Worm (Caenorhabditis elegans): ENCODE measurements around the gene dpy-6.

Gene dpy-6

ce11 chrX:8426160-8426712 is 29.2 kb downstream of the dpy-6 start:
- no peak for TF ChIP-seq hmg-4 (GFP tag; optimal IDR thresholded peaks at IDR 0.05)

DNA sequence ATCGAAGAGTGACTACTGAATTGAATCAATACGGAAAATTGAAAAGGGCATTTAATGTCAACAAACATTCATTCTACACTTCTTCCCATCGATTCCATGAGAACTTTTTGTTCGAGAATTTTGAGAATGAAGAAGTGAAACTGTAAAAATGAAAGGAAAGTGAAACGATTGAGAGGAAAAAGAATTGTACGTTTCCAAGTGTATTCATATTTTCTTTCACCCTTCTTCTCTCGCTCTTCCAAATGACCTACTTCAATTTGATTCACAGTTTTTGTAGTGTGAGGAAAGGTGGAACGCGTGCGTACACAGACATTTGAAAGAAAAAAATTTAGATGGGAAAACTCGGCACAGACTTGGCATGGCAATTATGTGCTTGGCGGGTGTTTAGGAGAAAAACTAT is 31.2 kb downstream of the dpy-6 start:
- TF ChIP-seq aly-1 (tag; optimal IDR thresholded peaks at IDR 0.05) (no peak), ceh-36 (tag; optimal IDR thresholded peaks at IDR 0.05) (no peak), ama-1 (optimal IDR thresholded peaks at IDR 0.05) (no peak)

DNA sequence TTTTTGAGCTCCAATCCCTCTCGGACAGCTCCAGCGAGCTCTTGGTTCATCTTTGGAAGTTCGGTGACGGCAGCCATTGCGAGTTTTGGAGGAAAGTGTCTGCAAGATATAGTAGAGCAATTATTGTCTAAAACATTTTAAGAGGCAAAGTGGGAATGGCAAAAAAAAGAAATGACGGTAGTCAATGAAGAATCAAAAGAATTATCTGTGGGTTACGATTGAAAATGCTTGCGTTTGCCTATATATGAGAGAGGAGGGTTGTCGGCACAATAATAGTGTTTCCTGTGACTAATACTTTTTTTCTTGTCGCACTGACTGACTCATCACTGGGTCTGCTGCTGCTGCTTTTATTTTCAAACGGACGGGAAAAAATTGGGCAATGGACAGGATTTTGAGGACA is 31.8 kb downstream of the dpy-6 start, which contains the start of gene tth-1:
Gene tth-1 (minus strand): TSS at position 101 of the 400 bp plus-strand sequence.
- TF ChIP-seq tbx-11 (GFP tag; IDR thresholded peaks at IDR 0.05) (0 out of 2 replicates have a peak, but pooled peaks have one; percentile 18), hmbx-1 (tag; optimal IDR thresholded peaks at IDR 0.05) (no peak)

- TF ChIP-seq sea-1 (GFP tag; conservative IDR thresholded peaks at IDR 0.05) (no peak), hnd-1 (tag; optimal IDR thresholded peaks at IDR 0.05) (no peak), scrt-1 (GFP tag; IDR thresholded peaks at IDR 0.05) (no peak), pes-1 (GFP tag; IDR thresholded peaks at IDR 0.05) (no peak), ama-1 (optimal IDR thresholded peaks at IDR 0.05) (no peak), aly-1 (tag; optimal IDR thresholded peaks at IDR 0.05) (no peak), hmbx-1 (tag; optimal IDR thresholded peaks at IDR 0.05) (no peak), F13C5.2 (tag; optimal IDR thresholded peaks at IDR 0.05) (no peak), hmg-4 (GFP tag; optimal IDR thresholded peaks at IDR 0.05) (no peak), tra-4 (tag; optimal IDR thresholded peaks at IDR 0.05) (no peak), flt-1 (GFP tag; IDR thresholded peaks at IDR 0.05) (no peak), ets-7 (tag; optimal IDR thresholded peaks at IDR 0.05) (no peak), ceh-13 (GFP tag; optimal IDR thresholded peaks at IDR 0.05) (no peak), tbx-11 (GFP tag; IDR thresholded peaks at IDR 0.05) (no peak), B0310.2 (tag; optimal IDR thresholded peaks at IDR 0.05) (no peak)
These were observed 32.2 kb downstream of the dpy-6 start for ce11 chrX:8423199-8423598.

ce11 chrX:8422020-8422419 is 33.4 kb downstream of the dpy-6 start, which contains the start of gene tag-123:
TSS of gene tag-123 (minus strand) at chrX:8422055.
- no peak for TF ChIP-seq sea-1 (GFP tag; conservative IDR thresholded peaks at IDR 0.05)
- no peak for TF ChIP-seq ceh-13 (GFP tag; optimal IDR thresholded peaks at IDR 0.05)
- no peak for TF ChIP-seq ets-7 (tag; optimal IDR thresholded peaks at IDR 0.05)
- no peak for TF ChIP-seq aly-1 (tag; optimal IDR thresholded peaks at IDR 0.05)
- no peak for TF ChIP-seq hnd-1 (tag; optimal IDR thresholded peaks at IDR 0.05)
- TF ChIP-seq hmg-4 (GFP tag; optimal IDR thresholded peaks at IDR 0.05): peak; percentile 41
- 0 out of 2 replicates have a peak, but pooled peaks have one; percentile 27 for TF ChIP-seq scrt-1 (GFP tag; IDR thresholded peaks at IDR 0.05)
- peak; percentile 42 for TF ChIP-seq F13C5.2 (tag; optimal IDR thresholded peaks at IDR 0.05)

DNA sequence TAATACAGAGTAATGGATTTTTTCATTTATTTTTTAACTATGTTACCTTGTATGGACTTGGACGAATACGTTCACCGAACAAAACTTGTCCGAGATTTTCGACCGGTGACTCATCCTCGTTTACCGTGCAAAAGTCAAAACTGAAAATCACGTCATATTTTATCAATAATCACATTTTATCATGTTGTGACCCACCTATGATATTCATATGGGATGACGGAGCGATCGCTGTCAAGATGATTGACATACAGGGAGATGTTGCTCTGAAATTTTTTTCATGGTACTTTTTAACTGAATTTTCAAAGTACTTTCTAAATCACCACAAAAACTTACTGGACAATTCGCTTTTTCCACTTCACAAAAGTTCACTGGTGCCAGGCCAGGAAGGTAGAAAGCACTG is 33.8 kb downstream of the dpy-6 start:
- no peak for TF ChIP-seq hmbx-1 (tag; optimal IDR thresholded peaks at IDR 0.05)
- no peak for TF ChIP-seq ets-7 (tag; optimal IDR thresholded peaks at IDR 0.05)
- TF ChIP-seq sea-1 (GFP tag; conservative IDR thresholded peaks at IDR 0.05): no peak
- no peak for TF ChIP-seq ama-1 (optimal IDR thresholded peaks at IDR 0.05)
- TF ChIP-seq aly-1 (tag; optimal IDR thresholded peaks at IDR 0.05): no peak
- TF ChIP-seq flt-1 (GFP tag; IDR thresholded peaks at IDR 0.05): no peak
- TF ChIP-seq scrt-1 (GFP tag; IDR thresholded peaks at IDR 0.05): no peak

DNA sequence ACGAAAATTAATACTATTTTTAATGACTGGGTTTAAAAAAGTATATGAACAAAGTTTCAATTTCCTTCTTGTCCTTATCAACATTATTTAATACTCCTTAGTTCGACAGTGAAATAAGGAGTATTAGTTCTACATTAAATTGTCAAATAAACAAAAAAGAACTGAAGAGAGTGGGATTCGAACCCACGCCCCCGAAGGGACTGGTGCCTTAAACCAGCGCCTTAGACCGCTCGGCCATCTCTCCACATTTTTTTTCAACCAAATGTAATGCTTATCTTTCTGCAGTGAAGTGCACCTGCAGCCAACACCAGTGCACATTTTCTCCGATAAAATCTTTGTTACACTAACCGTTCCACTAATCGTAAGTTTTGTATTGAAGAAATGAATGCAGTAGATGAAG is 36.2 kb downstream of the dpy-6 start:
- TF ChIP-seq hnd-1 (tag; optimal IDR thresholded peaks at IDR 0.05) (no peak), F13C5.2 (tag; optimal IDR thresholded peaks at IDR 0.05) (no peak), pes-1 (GFP tag; IDR thresholded peaks at IDR 0.05) (0 out of 2 replicates have a peak, but pooled peaks have one; percentile 21), tbx-37 (GFP tag; conservative IDR thresholded peaks at IDR 0.05) (no peak), aly-1 (tag; optimal IDR thresholded peaks at IDR 0.05) (no peak), flt-1 (GFP tag; IDR thresholded peaks at IDR 0.05) (no peak; the same call in 1 of the 2 replicates)

DNA sequence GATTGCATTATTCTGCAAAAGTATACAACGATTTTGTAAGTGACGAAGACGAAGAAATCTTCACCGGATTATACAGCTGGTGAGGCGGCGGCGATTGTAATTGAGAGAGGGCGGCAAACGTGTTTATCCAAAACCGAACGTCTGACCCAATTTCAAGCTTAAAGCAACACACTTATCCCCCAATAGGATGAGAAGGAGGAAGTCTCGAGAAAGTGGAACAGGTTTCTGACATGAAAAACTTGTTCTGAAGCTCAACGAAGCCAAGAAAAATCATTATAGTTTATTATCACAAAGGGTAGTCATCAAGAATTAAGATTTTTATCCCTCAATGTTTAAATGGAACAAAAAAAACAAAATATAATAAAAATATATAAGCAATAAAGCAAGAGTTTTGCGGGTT is 37.1 kb downstream of the dpy-6 start, which contains the start of gene spp-13:
Gene spp-13 (minus strand): TSS at position 143 of the 400 bp plus-strand sequence.
- TF ChIP-seq ama-1 (optimal IDR thresholded peaks at IDR 0.05) (peak; percentile 56), tbx-37 (GFP tag; conservative IDR thresholded peaks at IDR 0.05) (no peak)

DNA sequence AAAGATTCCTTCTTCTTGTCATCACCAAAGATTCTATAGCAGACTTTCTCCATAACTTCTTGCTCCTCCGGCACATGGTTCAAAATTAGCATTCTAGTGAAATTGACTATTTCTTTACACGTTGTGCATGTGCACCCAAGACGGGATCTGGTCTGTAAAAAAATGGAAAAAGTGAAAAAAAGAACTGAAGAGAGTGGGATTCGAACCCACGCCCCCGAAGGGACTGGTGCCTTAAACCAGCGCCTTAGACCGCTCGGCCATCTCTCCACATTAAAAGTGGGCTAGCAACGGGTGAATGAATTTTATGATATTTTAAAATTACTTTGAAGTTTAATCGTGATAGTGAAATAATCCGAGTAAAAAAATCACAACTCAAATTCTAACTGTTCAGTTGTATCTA is 37.7 kb downstream of the dpy-6 start:
- no peak for TF ChIP-seq ets-7 (tag; optimal IDR thresholded peaks at IDR 0.05)
- TF ChIP-seq pes-1 (GFP tag; IDR thresholded peaks at IDR 0.05): no peak
- TF ChIP-seq hmbx-1 (tag; optimal IDR thresholded peaks at IDR 0.05): no peak
- TF ChIP-seq F13C5.2 (tag; optimal IDR thresholded peaks at IDR 0.05): no peak
- no peak for TF ChIP-seq B0310.2 (tag; optimal IDR thresholded peaks at IDR 0.05)
- TF ChIP-seq sea-1 (GFP tag; conservative IDR thresholded peaks at IDR 0.05): no peak
- TF ChIP-seq ama-1 (optimal IDR thresholded peaks at IDR 0.05): no peak
- TF ChIP-seq tbx-37 (GFP tag; conservative IDR thresholded peaks at IDR 0.05): no peak
- no peak for TF ChIP-seq ceh-36 (tag; optimal IDR thresholded peaks at IDR 0.05)
- TF ChIP-seq aly-1 (tag; optimal IDR thresholded peaks at IDR 0.05): no peak
- no peak for TF ChIP-seq ceh-13 (GFP tag; optimal IDR thresholded peaks at IDR 0.05)
- no peak for TF ChIP-seq flt-1 (GFP tag; IDR thresholded peaks at IDR 0.05)
- no peak for TF ChIP-seq hmg-4 (GFP tag; optimal IDR thresholded peaks at IDR 0.05)
- no peak for TF ChIP-seq hnd-1 (tag; optimal IDR thresholded peaks at IDR 0.05)
- no peak for TF ChIP-seq tra-4 (tag; optimal IDR thresholded peaks at IDR 0.05)
- no peak for TF ChIP-seq scrt-1 (GFP tag; IDR thresholded peaks at IDR 0.05)

All from whole organism, early embryonic.